Worm (Caenorhabditis elegans) whole organism, early embryonic: Measurements from ENCODE around the gene Y75B8A.34.

ENCODE experiments used
- B0310.2 ChIP-seq: sonication (generic microtip); optimal IDR thresholded peaks from 2 replicates; lab custom pipeline; 2016; ENCODE audit warnings: mild to moderate bottlenecking, missing genetic modification characterization, missing compliant biosample characterization
- ama-1 ChIP-seq: fragments of 150-350 bp; optimal IDR thresholded peaks from 2 replicates; lab custom pipeline; 2014
- ceh-13 ChIP-seq: fragments of 200-800 bp; sonication (Bioruptor generic); optimal IDR thresholded peaks from 2 replicates; lab custom pipeline; 2018; ENCODE audit warnings: mild to moderate bottlenecking, missing genetic modification characterization, missing compliant biosample characterization
- pes-1 ChIP-seq: fragments of 200-800 bp; sonication (Bioruptor generic); IDR thresholded peaks from 2 replicates; pipeline ENCODE4 v1.3.6; 2022; ENCODE audit warnings: missing genetic modification reagents, missing genetic modification characterization, missing compliant biosample characterization
- tbx-11 ChIP-seq: fragments of 200-800 bp; sonication (Bioruptor generic); IDR thresholded peaks from 2 replicates; pipeline ENCODE4 v1.3.6; 2022; ENCODE audit warnings: missing genetic modification characterization, missing compliant biosample characterization

DNA sequence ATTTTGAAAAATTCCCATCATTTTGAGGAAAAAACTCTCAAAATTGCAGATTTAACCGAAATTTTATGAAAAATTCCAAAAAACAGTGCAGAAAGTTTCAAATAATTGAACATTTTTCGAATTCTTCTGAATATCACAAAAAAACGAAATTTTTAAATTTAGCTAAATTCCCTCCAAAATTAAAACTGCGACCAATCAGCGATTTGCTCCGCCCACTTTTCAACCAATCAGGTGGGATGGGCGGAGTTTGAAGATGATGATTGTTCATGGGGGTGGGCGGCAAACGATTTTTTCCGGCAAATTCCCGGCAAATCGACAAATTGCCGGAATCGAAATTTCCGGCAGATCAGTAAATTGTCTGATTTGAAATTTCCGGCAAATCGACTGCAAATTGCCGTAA lies 25.1 kb upstream of the Y75B8A.34 start:
- TF ChIP-seq ama-1 (no peak), tbx-11 (GFP tag; lab: Robert Waterston, UW) (no peak), pes-1 (GFP tag; lab: Robert Waterston, UW) (no peak), B0310.2 (tag; lab: Kevin White, UChicago) (no peak), ceh-13 (no peak)
